Worm (Caenorhabditis elegans): ENCODE measurements around the gene srd-11.

DNA sequence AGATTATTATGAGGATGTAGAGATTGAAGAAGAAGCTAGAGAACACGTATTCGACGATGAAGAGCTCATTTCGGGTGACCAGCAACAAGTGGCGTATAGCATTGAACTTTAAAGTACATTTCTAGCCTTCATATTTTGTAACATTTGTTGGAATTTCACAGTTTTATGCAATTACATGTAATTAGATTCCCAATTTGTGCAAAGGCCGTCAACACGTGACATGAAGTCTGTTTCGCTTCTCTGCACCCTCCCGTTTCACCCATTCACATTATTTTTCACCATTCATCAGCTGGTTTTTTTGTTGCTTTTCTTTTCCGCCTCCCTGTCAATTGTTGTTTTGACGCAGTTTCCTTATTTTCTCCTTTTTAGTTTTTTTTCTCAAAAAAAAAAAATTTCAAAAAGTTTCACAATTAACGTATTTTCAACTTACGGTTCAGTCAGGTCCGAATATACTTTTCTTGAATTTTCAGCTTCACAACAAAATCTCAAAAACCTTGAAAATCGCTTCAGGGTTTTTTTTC, 7.5 kb upstream of the srd-11 start, which contains the start of gene sde-2:
- TF ChIP-seq ceh-9 (tag; optimal IDR thresholded peaks at IDR 0.05) (no peak), fax-1 (tag; optimal IDR thresholded peaks at IDR 0.05) (no peak), tbx-7 (tag; optimal IDR thresholded peaks at IDR 0.05) (no peak), fkh-10 (GFP tag; optimal IDR thresholded peaks at IDR 0.05) (no peak), K02D7.2 (tag; optimal IDR thresholded peaks at IDR 0.05) (no peak), hlh-30 (tag; optimal IDR thresholded peaks at IDR 0.05; ENCODE audit: insufficient read depth) (peak; percentile 82), odd-2 (tag; optimal IDR thresholded peaks at IDR 0.05) (no peak)
